Fruit fly (Drosophila melanogaster): ENCODE data around the gene Xport-A.
A peak's percentile ranks its signal among the peaks of the same experiment; 100 is the strongest.

Xport-A gene

dm6 chr3R:19880431-19880939 is 34.7 kb downstream of the Xport-A start (continued):
- TF ChIP-seq crol (GFP tag; IDR thresholded peaks at IDR 0.05): no peak
- peak; percentile 12 for TF ChIP-seq CG10267 (tag; optimal IDR thresholded peaks at IDR 0.05)
- TF ChIP-seq lola (GFP tag; optimal IDR thresholded peaks at IDR 0.05): no peak
- peak; percentile 74 for TF ChIP-seq CG4328 (GFP tag; optimal IDR thresholded peaks at IDR 0.05)
- peak; percentile 74 for TF ChIP-seq dmrt99B (tag; optimal IDR thresholded peaks at IDR 0.05)
- TF ChIP-seq wdn (GFP tag; IDR thresholded peaks at IDR 0.05): peak; percentile 51; the same call in 1 of the 2 replicates
- TF ChIP-seq Blimp-1 (GFP tag; optimal IDR thresholded peaks at IDR 0.05): peak; percentile 49
- no peak for TF ChIP-seq tll (GFP tag; optimal IDR thresholded peaks at IDR 0.05)
- TF ChIP-seq ken (GFP tag; IDR thresholded peaks at IDR 0.05): no peak
- TF ChIP-seq gsb-n (tag; optimal IDR thresholded peaks at IDR 0.05): no peak
- TF ChIP-seq CG2712 (tag; optimal IDR thresholded peaks at IDR 0.05): peak; percentile 60
- TF ChIP-seq CG9876 (GFP tag; optimal IDR thresholded peaks at IDR 0.05): no peak
- peak; percentile 78 for TF ChIP-seq lab (GFP tag; optimal IDR thresholded peaks at IDR 0.05)
- peak; percentile 60 for TF ChIP-seq Oli (tag; optimal IDR thresholded peaks at IDR 0.05)
- peak; percentile 32 for TF ChIP-seq Sox102F (GFP tag; optimal IDR thresholded peaks at IDR 0.05)
- no peak for TF ChIP-seq Opbp (GFP tag; IDR thresholded peaks at IDR 0.05; ENCODE audit: partially characterized antibody)
- TF ChIP-seq usp (GFP tag; optimal IDR thresholded peaks at IDR 0.05): no peak
- no peak for TF ChIP-seq repo (GFP tag; optimal IDR thresholded peaks at IDR 0.05)
- peak; percentile 8 for TF ChIP-seq CG8944 (GFP tag; optimal IDR thresholded peaks at IDR 0.05)
- TF ChIP-seq CkIIα-i1 (GFP tag; IDR thresholded peaks at IDR 0.05): no peak
- TF ChIP-seq Nf-YA (GFP tag; IDR thresholded peaks at IDR 0.05): 0 out of 2 replicates have a peak, but pooled peaks have one; percentile 29
- TF ChIP-seq CG2116 (GFP tag; optimal IDR thresholded peaks at IDR 0.05): peak; percentile 5
- TF ChIP-seq cg (GFP tag; optimal IDR thresholded peaks at IDR 0.05): peak; percentile 85
- TF ChIP-seq CG17385 (GFP tag; optimal IDR thresholded peaks at IDR 0.05): peak; percentile 73
- no peak for TF ChIP-seq Dip2 (GFP tag; IDR thresholded peaks at IDR 0.05)
- TF ChIP-seq tio (GFP tag; optimal IDR thresholded peaks at IDR 0.05): no peak
- TF ChIP-seq hb (GFP tag; IDR thresholded peaks at IDR 0.05; ENCODE audit: partially characterized antibody): no peak
- peak; percentile 58 for TF ChIP-seq sob (GFP tag; IDR thresholded peaks at IDR 0.05)
- TF ChIP-seq CG1792 (GFP tag; optimal IDR thresholded peaks at IDR 0.05): no peak
- TF ChIP-seq sr (GFP tag; IDR thresholded peaks at IDR 0.05): peak; percentile 99
- TF ChIP-seq CG7987 (GFP tag; optimal IDR thresholded peaks at IDR 0.05): no peak
- TF ChIP-seq hth (optimal IDR thresholded peaks at IDR 0.05): no peak
- TF ChIP-seq ERR (GFP tag; optimal IDR thresholded peaks at IDR 0.05): peak; percentile 44
- peak; percentile 46; the same call in 1 of the 2 replicates for TF ChIP-seq vvl (GFP tag; IDR thresholded peaks at IDR 0.05)
- no peak for TF ChIP-seq CG15479 (GFP tag; optimal IDR thresholded peaks at IDR 0.05)
- peak; percentile 31 for TF ChIP-seq Dip3 (GFP tag; optimal IDR thresholded peaks at IDR 0.05)
- TF ChIP-seq B-H1 (GFP tag; IDR thresholded peaks at IDR 0.05): no peak; the same call in 2 of the 3 replicates
- TF ChIP-seq pzg (GFP tag; optimal IDR thresholded peaks at IDR 0.05): no peak
- no peak for TF ChIP-seq CG10274 (GFP tag; optimal IDR thresholded peaks at IDR 0.05)
- peak; percentile 20 for TF ChIP-seq CG15011 (GFP tag; optimal IDR thresholded peaks at IDR 0.05)
- no peak for TF ChIP-seq CG2889 (GFP tag; IDR thresholded peaks at IDR 0.05)
- peak; percentile 82 for TF ChIP-seq CG11696 (GFP tag; IDR thresholded peaks at IDR 0.05)
- TF ChIP-seq H2.0 (GFP tag; IDR thresholded peaks at IDR 0.05): peak; percentile 33; the same call in 1 of the 2 replicates
- peak; percentile 43 for TF ChIP-seq CG7786 (GFP tag; optimal IDR thresholded peaks at IDR 0.05)
- TF ChIP-seq CG8478 (optimal IDR thresholded peaks at IDR 0.05): no peak
- peak; percentile 27 for TF ChIP-seq az2 (GFP tag; optimal IDR thresholded peaks at IDR 0.05)
- TF ChIP-seq CG4820 (GFP tag; optimal IDR thresholded peaks at IDR 0.05): peak; percentile 37
- TF ChIP-seq CG3407 (GFP tag; optimal IDR thresholded peaks at IDR 0.05): peak; percentile 17
- TF ChIP-seq Xbp1 (GFP tag; optimal IDR thresholded peaks at IDR 0.05): peak; percentile 44
- no peak for TF ChIP-seq pita (GFP tag; optimal IDR thresholded peaks at IDR 0.05)

Data from whole organism, embryonic.